Worm (Caenorhabditis elegans) whole organism, late embryonic: ENCODE results near the gene rbg-3.
"Not testable (repeated sequence)": the region's sequence is repeated elsewhere in the genome, so short reads cannot be mapped to it uniquely, and the experiment has no call there.

Source experiments
- K09A11.1 ChIP-seq: sonication (generic microtip); optimal IDR thresholded peaks from 2 replicates; lab custom pipeline; 2017; ENCODE audit warnings: antibody characterized with exemption, mild to moderate bottlenecking, missing genetic modification characterization, missing compliant biosample characterization; ENCODE audit not compliant: insufficient read depth
- ama-1 ChIP-seq: fragments of 150-350 bp; optimal IDR thresholded peaks from 2 replicates; lab custom pipeline; 2014
- ceh-31 ChIP-seq: sonication (generic microtip); optimal IDR thresholded peaks from 2 replicates; lab custom pipeline; 2016; ENCODE audit warnings: missing genetic modification characterization, missing compliant biosample characterization
- ceh-34 ChIP-seq: sonication (generic microtip); optimal IDR thresholded peaks from 2 replicates; lab custom pipeline; 2016; ENCODE audit warnings: mild to moderate bottlenecking, missing genetic modification characterization, missing compliant biosample characterization
- ceh-45 ChIP-seq: fragments of 200-800 bp; sonication (Bioruptor generic); IDR thresholded peaks from 2 replicates; pipeline ENCODE4 v1.3.6; 2022; ENCODE audit warnings: missing genetic modification reagents, missing genetic modification characterization, missing compliant biosample characterization
- elt-2 ChIP-seq: sonication (generic microtip); optimal IDR thresholded peaks from 2 replicates; lab custom pipeline; 2016; ENCODE audit warnings: missing genetic modification reagents, missing genetic modification characterization, missing compliant biosample characterization
- elt-4 ChIP-seq: sonication (generic microtip); optimal IDR thresholded peaks from 2 replicates; lab custom pipeline; 2016; ENCODE audit warnings: missing genetic modification characterization, missing compliant biosample characterization
- ets-4 ChIP-seq: sonication (generic microtip); optimal IDR thresholded peaks from 2 replicates; lab custom pipeline; 2016; ENCODE audit warnings: missing genetic modification characterization, missing compliant biosample characterization
- eyg-1 ChIP-seq: sonication (generic microtip); optimal IDR thresholded peaks from 2 replicates; lab custom pipeline; 2016; ENCODE audit warnings: missing genotype, missing genetic modification characterization, missing compliant biosample characterization
- fkh-10 ChIP-seq: fragments of 150-350 bp; optimal IDR thresholded peaks from 2 replicates; lab custom pipeline; 2014; ENCODE audit warnings: missing biosample characterization, missing genetic modification reagents, missing genetic modification characterization
- fkh-6 ChIP-seq: sonication (generic microtip); optimal IDR thresholded peaks from 2 replicates; lab custom pipeline; 2016; ENCODE audit warnings: missing genetic modification characterization, missing compliant biosample characterization
- hlh-13 ChIP-seq: fragments of 200-800 bp; sonication (Bioruptor generic); optimal IDR thresholded peaks from 2 replicates; lab custom pipeline; 2018; ENCODE audit warnings: mild to moderate bottlenecking, missing genetic modification characterization, missing compliant biosample characterization
- hlh-30 ChIP-seq: sonication (generic microtip); optimal IDR thresholded peaks from 2 replicates; lab custom pipeline; 2017; ENCODE audit warnings: antibody characterized with exemption, missing genetic modification characterization, missing compliant biosample characterization; ENCODE audit not compliant: insufficient read depth
- hlh-6 ChIP-seq: sonication (generic microtip); optimal IDR thresholded peaks from 2 replicates; lab custom pipeline; 2016; ENCODE audit warnings: missing genotype, missing genetic modification characterization, missing compliant biosample characterization
- hlh-8 ChIP-seq: sonication (generic microtip); optimal IDR thresholded peaks from 2 replicates; lab custom pipeline; 2016; ENCODE audit warnings: missing genotype, missing genetic modification characterization, missing compliant biosample characterization
- lim-6 ChIP-seq: sonication (generic microtip); optimal IDR thresholded peaks from 2 replicates; lab custom pipeline; 2016; ENCODE audit warnings: missing genetic modification characterization, missing compliant biosample characterization
- nfya-1 ChIP-seq: sonication (generic microtip); optimal IDR thresholded peaks from 2 replicates; lab custom pipeline; 2017; ENCODE audit warnings: missing genetic modification characterization, mild to moderate bottlenecking, missing compliant biosample characterization, antibody characterized with exemption, moderate library complexity
- nhr-232 ChIP-seq: sonication (generic microtip); optimal IDR thresholded peaks from 2 replicates; lab custom pipeline; 2016; ENCODE audit warnings: missing genetic modification characterization, missing compliant biosample characterization
- npax-4 ChIP-seq: sonication (generic microtip); optimal IDR thresholded peaks from 2 replicates; lab custom pipeline; 2016; ENCODE audit warnings: missing genetic modification characterization, missing compliant biosample characterization
- odd-2 ChIP-seq: sonication (generic microtip); optimal IDR thresholded peaks from 2 replicates; lab custom pipeline; 2017; ENCODE audit warnings: antibody characterized with exemption, mild to moderate bottlenecking, missing genetic modification characterization, missing compliant biosample characterization
- pat-9 ChIP-seq: fragments of 200-800 bp; sonication (Bioruptor generic); optimal IDR thresholded peaks from 2 replicates; lab custom pipeline; 2018; ENCODE audit warnings: mild to moderate bottlenecking, missing genetic modification characterization, moderate library complexity, missing compliant biosample characterization
- pros-1 ChIP-seq: fragments of 150-350 bp; optimal IDR thresholded peaks from 2 replicates; lab custom pipeline; 2014; ENCODE audit warnings: missing biosample characterization, missing genetic modification reagents, missing genetic modification characterization
- sdc-2 ChIP-seq: sonication (generic microtip); optimal IDR thresholded peaks from 2 replicates; lab custom pipeline; 2016; ENCODE audit warnings: missing genotype, missing genetic modification characterization, missing compliant biosample characterization
- sox-2 ChIP-seq: fragments of 200-800 bp; sonication (Bioruptor generic); IDR thresholded peaks from 2 replicates; pipeline ENCODE4 v1.3.6; 2022; ENCODE audit warnings: missing genetic modification reagents, missing genetic modification characterization, missing compliant biosample characterization
- sox-4 ChIP-seq: sonication (generic microtip); optimal IDR thresholded peaks from 2 replicates; lab custom pipeline; 2017; ENCODE audit warnings: mild to moderate bottlenecking, missing genetic modification characterization, inconsistent platforms, missing compliant biosample characterization
- syd-9 ChIP-seq: sonication (generic microtip); optimal IDR thresholded peaks from 2 replicates; lab custom pipeline; 2016; ENCODE audit warnings: mild to moderate bottlenecking, missing genetic modification characterization, moderate library complexity, missing compliant biosample characterization
- tbx-2 ChIP-seq: sonication (generic microtip); optimal IDR thresholded peaks from 2 replicates; lab custom pipeline; 2016; ENCODE audit warnings: missing genetic modification characterization, missing compliant biosample characterization
- tbx-7 ChIP-seq: sonication (generic microtip); optimal IDR thresholded peaks from 2 replicates; lab custom pipeline; 2016; ENCODE audit warnings: missing genotype, missing genetic modification characterization, missing compliant biosample characterization
- ttx-3 ChIP-seq: sonication (generic microtip); optimal IDR thresholded peaks from 2 replicates; lab custom pipeline; 2016; ENCODE audit warnings: missing genetic modification reagents, missing genetic modification characterization, missing compliant biosample characterization
- unc-86 ChIP-seq: sonication (generic microtip); optimal IDR thresholded peaks from 2 replicates; lab custom pipeline; 2016; ENCODE audit warnings: missing genetic modification characterization, missing compliant biosample characterization
- zip-5 ChIP-seq: sonication (generic microtip); optimal IDR thresholded peaks from 2 replicates; lab custom pipeline; 2016; ENCODE audit warnings: missing genetic modification characterization, missing compliant biosample characterization
- ztf-16 ChIP-seq: sonication (generic microtip); optimal IDR thresholded peaks from 2 replicates; lab custom pipeline; 2017; ENCODE audit warnings: missing genetic modification characterization, missing compliant biosample characterization

Gene rbg-3

ce11 chrIII:4779855-4780254, 25.6 kb downstream of the rbg-3 start, which contains the start of gene B0393.9:
TSS of gene B0393.9 (minus strand) at chrIII:4780157.
- no peak for TF ChIP-seq tbx-2 (tag; lab: Kevin White, UChicago)
- TF ChIP-seq ttx-3 (tag; lab: Kevin White, UChicago): no peak
- TF ChIP-seq ceh-45 (GFP tag; lab: Robert Waterston, UW): no peak
- TF ChIP-seq hlh-8 (tag; lab: Kevin White, UChicago): no peak
- no peak for TF ChIP-seq fkh-10

ce11 chrIII:4781937-4782576, 27.8 kb downstream of the rbg-3 start, which contains the start of the genes gex-5 and C38D4.10:
TSS of gene gex-5 (minus strand) at chrIII:4781987.
TSS of gene C38D4.10 (plus strand) at chrIII:4782526.
- not testable (repeated sequence) for TF ChIP-seq pat-9 (tag; lab: Kevin White, UChicago); hlh-13 (GFP tag; lab: Kevin White, UChicago); sdc-2 (tag; lab: Kevin White, UChicago)

- TF ChIP-seq zip-5; tbx-7; nhr-232 (tag; lab: Kevin White, UChicago): not testable (repeated sequence)
Measured at ce11 chrIII:4785131-4785530, 30.9 kb downstream of the rbg-3 start, which contains the start of gene enu-3.2. TSS of gene enu-3.2 (minus strand) at chrIII:4785235.

- no peak for TF ChIP-seq lim-6 (tag; lab: Kevin White, UChicago)
- TF ChIP-seq elt-4: no peak
- no peak for TF ChIP-seq eyg-1 (tag; lab: Kevin White, UChicago)
- TF ChIP-seq odd-2 (tag; lab: Kevin White, UChicago): no peak
- TF ChIP-seq, all 69 proteins: peak for 0
Measured at ce11 chrIII:4785714-4786113, 31.5 kb downstream of the rbg-3 start, which contains the start of gene mel-28. TSS of gene mel-28 (plus strand) at chrIII:4786080.

ce11 chrIII:4792560-4793136, 38.4 kb downstream of the rbg-3 start, which contains the start of gene mip-1:
TSS of gene mip-1 (plus strand) at chrIII:4793086.
- no peak for TF ChIP-seq ceh-34 (tag; lab: Kevin White, UChicago)
- no peak for TF ChIP-seq fkh-6
- TF ChIP-seq pros-1 (tag; lab: Kevin White, UChicago): no peak
- no peak for TF ChIP-seq zip-5
- TF ChIP-seq ama-1: no peak
- no peak for TF ChIP-seq elt-4
- no peak for TF ChIP-seq npax-4
- no peak for TF ChIP-seq syd-9 (tag; lab: Kevin White, UChicago)
- TF ChIP-seq ztf-16 (tag; lab: Kevin White, UChicago): no peak
- no peak for TF ChIP-seq sox-2 (GFP tag; lab: Robert Waterston, UW)
- TF ChIP-seq hlh-6 (tag; lab: Kevin White, UChicago): no peak
- no peak for TF ChIP-seq unc-86 (tag; lab: Kevin White, UChicago)

- TF ChIP-seq elt-2 (tag; lab: Kevin White, UChicago): peak; percentile 16
- TF ChIP-seq hlh-30: peak; percentile 20
- no peak for TF ChIP-seq nhr-232 (tag; lab: Kevin White, UChicago)
- peak; percentile 19 for TF ChIP-seq tbx-2 (tag; lab: Kevin White, UChicago)
- no peak for TF ChIP-seq sox-4 (tag; lab: Kevin White, UChicago)
- peak; percentile 26 for TF ChIP-seq ceh-31
- TF ChIP-seq K09A11.1 (tag; lab: Kevin White, UChicago): no peak
- no peak for TF ChIP-seq unc-86 (tag; lab: Kevin White, UChicago)
- no peak for TF ChIP-seq pat-9 (tag; lab: Kevin White, UChicago)
- peak; percentile 45 for TF ChIP-seq nfya-1
- TF ChIP-seq ets-4: peak; percentile 48
- TF ChIP-seq, all 69 proteins: peak for 6
Measured at ce11 chrIII:4796039-4796438, 41.8 kb downstream of the rbg-3 start.
